Worm (Caenorhabditis elegans): Measurements from ENCODE around the gene F55G11.7.

ce11 chrIV:12969141-12969540 is 8.9 kb downstream of the F55G11.7 start, which contains the start of gene F55G11.2:
- TF ChIP-seq nhr-11 (tag; optimal IDR thresholded peaks at IDR 0.05) (no peak), snpc-4 (tag; optimal IDR thresholded peaks at IDR 0.05) (no peak), hlh-11 (tag; optimal IDR thresholded peaks at IDR 0.05) (no peak), tag-97 (GFP tag; IDR thresholded peaks at IDR 0.05) (no peak)
